Worm (Caenorhabditis elegans) whole organism, L1 larva: ENCODE measurements around the gene Y32H12A.8.

Source experiments
- C16A3.4 ChIP-seq: fragments of 150-350 bp; optimal IDR thresholded peaks from 2 replicates; lab custom pipeline; 2014; ENCODE audit warnings: missing biosample characterization, missing genetic modification characterization
- alr-1 ChIP-seq: fragments of 200-800 bp; sonication (Bioruptor generic); optimal IDR thresholded peaks from 2 replicates; lab custom pipeline; 2018; ENCODE audit warnings: borderline replicate concordance, mild to moderate bottlenecking, missing genetic modification characterization, missing compliant biosample characterization
- egl-27 ChIP-seq, 2 experiments: fragments of 150-350 bp in 1 of 2; sonication (generic microtip); optimal IDR thresholded peaks; 3 replicates each; lab custom pipeline; 2017 to 2018; ENCODE audit warnings: missing biosample characterization in 2 of 2, missing genetic modification characterization in 2 of 2, missing genetic modification reagents in 2 of 2
- mep-1 ChIP-seq: fragments of 150-350 bp; optimal IDR thresholded peaks from 2 replicates; lab custom pipeline; 2014; ENCODE audit warnings: missing biosample characterization, missing genetic modification characterization
- nhr-76 ChIP-seq: sonication (generic microtip); optimal IDR thresholded peaks from 2 replicates; lab custom pipeline; 2017; ENCODE audit warnings: missing biosample characterization, missing genetic modification characterization
- tlp-1 ChIP-seq: fragments of 150-350 bp; optimal IDR thresholded peaks from 2 replicates; lab custom pipeline; 2014; ENCODE audit warnings: missing biosample characterization, missing genetic modification characterization

DNA sequence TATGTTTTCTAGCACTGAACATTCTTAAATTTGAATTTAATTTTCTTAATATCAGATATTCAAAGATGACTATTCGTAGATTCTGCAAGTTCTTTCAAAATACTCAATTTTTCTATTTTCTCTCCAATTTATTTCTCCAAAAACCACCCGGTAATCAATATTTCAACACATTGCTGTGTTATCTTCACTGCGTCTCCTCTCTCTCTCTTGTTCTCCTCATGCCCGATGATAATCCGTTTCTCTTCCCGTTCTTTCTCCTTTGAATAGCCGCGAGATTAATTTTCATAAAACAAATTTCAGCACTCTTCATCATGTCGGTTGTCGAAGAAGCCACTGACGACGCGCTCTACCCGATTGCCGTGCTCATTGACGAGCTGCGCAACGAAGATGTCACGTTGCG, 44.6 kb upstream of the Y32H12A.8 start, which contains the start of gene paa-1:
- TF ChIP-seq C16A3.4 (tag; lab: Kevin White, UChicago), result no peak
- no peak for TF ChIP-seq alr-1
- no peak for TF ChIP-seq tlp-1 (tag; lab: Kevin White, UChicago)
- TF ChIP-seq egl-27 (tag; optimal IDR thresholded peaks at IDR 0.05; lab: Kevin White, UChicago), result no peak
- TF ChIP-seq mep-1, result no peak
- TF ChIP-seq nhr-76, result no peak
